Worm (Caenorhabditis elegans) whole organism, early embryonic: ENCODE results near the gene atl-1.

Experiments
- B0310.2 ChIP-seq: sonication (generic microtip); optimal IDR thresholded peaks from 2 replicates; lab custom pipeline; 2016; ENCODE audit warnings: mild to moderate bottlenecking, missing genetic modification characterization, missing compliant biosample characterization
- F13C5.2 ChIP-seq: sonication (generic microtip); optimal IDR thresholded peaks from 2 replicates; lab custom pipeline; 2017; ENCODE audit warnings: mild to moderate bottlenecking, missing genetic modification characterization, inconsistent platforms, missing compliant biosample characterization
- aly-1 ChIP-seq: sonication (generic microtip); optimal IDR thresholded peaks from 2 replicates; lab custom pipeline; 2016; ENCODE audit warnings: missing genetic modification characterization, missing compliant biosample characterization
- ama-1 ChIP-seq: fragments of 150-350 bp; optimal IDR thresholded peaks from 2 replicates; lab custom pipeline; 2014
- ceh-13 ChIP-seq: fragments of 200-800 bp; sonication (Bioruptor generic); optimal IDR thresholded peaks from 2 replicates; lab custom pipeline; 2018; ENCODE audit warnings: mild to moderate bottlenecking, missing genetic modification characterization, missing compliant biosample characterization
- ceh-36 ChIP-seq: sonication (generic microtip); optimal IDR thresholded peaks from 2 replicates; lab custom pipeline; 2016; ENCODE audit warnings: missing genetic modification characterization, inconsistent platforms, missing compliant biosample characterization
- ets-7 ChIP-seq: sonication (generic microtip); optimal IDR thresholded peaks from 2 replicates; lab custom pipeline; 2016; ENCODE audit warnings: missing genotype, missing genetic modification characterization, missing compliant biosample characterization
- flt-1 ChIP-seq: fragments of 200-800 bp; sonication (Bioruptor generic); IDR thresholded peaks from 2 replicates; pipeline ENCODE4 v1.3.6; 2022; ENCODE audit warnings: missing genetic modification characterization, missing compliant biosample characterization
- hmbx-1 ChIP-seq: sonication (generic microtip); optimal IDR thresholded peaks from 2 replicates; lab custom pipeline; 2016; ENCODE audit warnings: mild to moderate bottlenecking, missing genetic modification characterization, missing compliant biosample characterization
- hmg-4 ChIP-seq: fragments of 200-800 bp; sonication (Bioruptor generic); optimal IDR thresholded peaks from 2 replicates; lab custom pipeline; 2018; ENCODE audit warnings: mild to moderate bottlenecking, missing genetic modification characterization, missing compliant biosample characterization
- hnd-1 ChIP-seq: sonication (generic microtip); optimal IDR thresholded peaks from 2 replicates; lab custom pipeline; 2016; ENCODE audit warnings: missing genetic modification characterization, missing compliant biosample characterization
- pes-1 ChIP-seq: fragments of 200-800 bp; sonication (Bioruptor generic); IDR thresholded peaks from 2 replicates; pipeline ENCODE4 v1.3.6; 2022; ENCODE audit warnings: missing genetic modification reagents, missing genetic modification characterization, missing compliant biosample characterization
- scrt-1 ChIP-seq: fragments of 200-800 bp; sonication (Bioruptor generic); IDR thresholded peaks from 2 replicates; pipeline ENCODE4 v1.3.6; 2022; ENCODE audit warnings: missing genetic modification characterization, missing compliant biosample characterization
- sea-1 ChIP-seq: fragments of 200-800 bp; sonication (Bioruptor generic); conservative IDR thresholded peaks from 2 replicates; pipeline ENCODE4 v1.3.6; 2022; ENCODE audit warnings: missing genetic modification characterization, missing compliant biosample characterization
- tbx-11 ChIP-seq: fragments of 200-800 bp; sonication (Bioruptor generic); IDR thresholded peaks from 2 replicates; pipeline ENCODE4 v1.3.6; 2022; ENCODE audit warnings: missing genetic modification characterization, missing compliant biosample characterization
- tbx-37 ChIP-seq: fragments of 200-800 bp; sonication (Bioruptor generic); conservative IDR thresholded peaks from 2 replicates; pipeline ENCODE4 v1.3.6; 2022; ENCODE audit warnings: missing genetic modification reagents, missing genetic modification characterization, missing compliant biosample characterization
- tra-4 ChIP-seq: sonication (generic microtip); optimal IDR thresholded peaks from 2 replicates; lab custom pipeline; 2017; ENCODE audit warnings: missing genetic modification characterization, missing compliant biosample characterization

Gene atl-1

DNA sequence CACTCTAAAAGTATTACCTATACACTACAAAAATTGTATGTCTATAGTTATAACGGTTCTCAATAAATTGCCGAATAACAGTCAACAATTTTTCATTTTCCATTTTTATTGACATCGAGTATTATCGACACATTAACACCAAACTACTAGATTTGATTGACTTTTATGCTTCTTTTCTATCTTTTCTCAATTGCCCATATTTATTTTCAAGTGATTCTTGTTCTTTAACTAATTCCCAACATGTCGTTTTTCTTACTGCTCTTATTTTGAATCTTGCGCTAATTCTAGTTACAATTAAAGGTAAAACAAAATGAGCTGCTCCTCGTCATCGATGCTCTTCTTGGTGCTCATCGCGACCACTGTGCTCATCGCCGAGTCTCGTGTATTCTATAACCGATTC is 32.6 kb upstream of the atl-1 start, which contains the start of gene cthd-1:
TSS of gene cthd-1 (plus strand) at position 301 of the 400 bp plus-strand sequence.
- no peak for TF ChIP-seq ceh-13
- no peak for TF ChIP-seq ets-7 (tag; lab: Kevin White, UChicago)
- TF ChIP-seq flt-1 (GFP tag; lab: Robert Waterston, UW): no peak
- no peak for TF ChIP-seq scrt-1 (GFP tag; lab: Robert Waterston, UW)
- TF ChIP-seq aly-1 (tag; lab: Kevin White, UChicago): no peak
- TF ChIP-seq B0310.2 (tag; lab: Kevin White, UChicago): no peak
- TF ChIP-seq ceh-36 (tag; lab: Kevin White, UChicago): no peak
- TF ChIP-seq hmg-4 (GFP tag; lab: Kevin White, UChicago): no peak
- no peak for TF ChIP-seq sea-1 (GFP tag; lab: Robert Waterston, UW)
- TF ChIP-seq ama-1 (lab: Kevin White, UChicago): no peak
- TF ChIP-seq hnd-1 (tag; lab: Kevin White, UChicago): no peak
- TF ChIP-seq hmbx-1 (tag; lab: Kevin White, UChicago): no peak
- no peak for TF ChIP-seq tra-4 (tag; lab: Kevin White, UChicago)
- TF ChIP-seq tbx-11 (GFP tag; lab: Robert Waterston, UW): no peak
- TF ChIP-seq F13C5.2 (tag; lab: Kevin White, UChicago): no peak

ce11 chrV:9673199-9673843 is 27.9 kb upstream of the atl-1 start, which contains the start of gene sulp-8:
TSS of gene sulp-8 (minus strand) at chrV:9673667.
- no peak for TF ChIP-seq hmbx-1 (tag; lab: Kevin White, UChicago)
- no peak for TF ChIP-seq tbx-11 (GFP tag; lab: Robert Waterston, UW)
- TF ChIP-seq scrt-1 (GFP tag; lab: Robert Waterston, UW): no peak
- TF ChIP-seq pes-1 (GFP tag; lab: Robert Waterston, UW): no peak
- no peak for TF ChIP-seq flt-1 (GFP tag; lab: Robert Waterston, UW)
- TF ChIP-seq hmg-4 (GFP tag; lab: Kevin White, UChicago): no peak
- no peak for TF ChIP-seq ceh-13
- no peak for TF ChIP-seq F13C5.2 (tag; lab: Kevin White, UChicago)
- no peak for TF ChIP-seq ceh-36 (tag; lab: Kevin White, UChicago)
- no peak for TF ChIP-seq aly-1 (tag; lab: Kevin White, UChicago)
- no peak for TF ChIP-seq ets-7 (tag; lab: Kevin White, UChicago)
- TF ChIP-seq tbx-37 (GFP tag; lab: Robert Waterston, UW): no peak
- no peak for TF ChIP-seq tra-4 (tag; lab: Kevin White, UChicago)
- TF ChIP-seq hnd-1 (tag; lab: Kevin White, UChicago): no peak
- no peak for TF ChIP-seq ama-1 (lab: Kevin White, UChicago)
- TF ChIP-seq sea-1 (GFP tag; lab: Robert Waterston, UW): no peak
- TF ChIP-seq B0310.2 (tag; lab: Kevin White, UChicago): no peak

ce11 chrV:9672495-9672894 is 27.1 kb upstream of the atl-1 start:
- TF ChIP-seq F13C5.2 (tag; lab: Kevin White, UChicago) (no peak), aly-1 (tag; lab: Kevin White, UChicago) (no peak), pes-1 (GFP tag; lab: Robert Waterston, UW) (no peak), hmg-4 (GFP tag; lab: Kevin White, UChicago) (no peak), tbx-11 (GFP tag; lab: Robert Waterston, UW) (no peak), hnd-1 (tag; lab: Kevin White, UChicago) (no peak), B0310.2 (tag; lab: Kevin White, UChicago) (no peak), scrt-1 (GFP tag; lab: Robert Waterston, UW) (no peak), ceh-36 (tag; lab: Kevin White, UChicago) (no peak), ets-7 (tag; lab: Kevin White, UChicago) (no peak), tbx-37 (GFP tag; lab: Robert Waterston, UW) (no peak), sea-1 (GFP tag; lab: Robert Waterston, UW) (no peak), flt-1 (GFP tag; lab: Robert Waterston, UW) (no peak), ceh-13 (no peak), tra-4 (tag; lab: Kevin White, UChicago) (no peak), hmbx-1 (tag; lab: Kevin White, UChicago) (no peak), ama-1 (lab: Kevin White, UChicago) (no peak)

ce11 chrV:9666394-9666793 is 21.0 kb upstream of the atl-1 start, which contains the start of gene ZK287.1:
TSS of gene ZK287.1 (plus strand) at chrV:9666694.
- TF ChIP-seq tra-4 (tag; lab: Kevin White, UChicago) (no peak), hmg-4 (GFP tag; lab: Kevin White, UChicago) (no peak), hmbx-1 (tag; lab: Kevin White, UChicago) (no peak), ama-1 (lab: Kevin White, UChicago) (no peak), hnd-1 (tag; lab: Kevin White, UChicago) (no peak), ceh-13 (no peak), pes-1 (GFP tag; lab: Robert Waterston, UW) (no peak)

- no peak for TF ChIP-seq B0310.2 (tag; lab: Kevin White, UChicago)
- TF ChIP-seq scrt-1 (GFP tag; lab: Robert Waterston, UW): no peak
- no peak for TF ChIP-seq flt-1 (GFP tag; lab: Robert Waterston, UW)
- TF ChIP-seq tbx-11 (GFP tag; lab: Robert Waterston, UW): no peak
- TF ChIP-seq aly-1 (tag; lab: Kevin White, UChicago): no peak
- TF ChIP-seq ets-7 (tag; lab: Kevin White, UChicago): no peak
- TF ChIP-seq sea-1 (GFP tag; lab: Robert Waterston, UW): no peak
- TF ChIP-seq ceh-36 (tag; lab: Kevin White, UChicago): no peak
- no peak for TF ChIP-seq tbx-37 (GFP tag; lab: Robert Waterston, UW)
- TF ChIP-seq hmbx-1 (tag; lab: Kevin White, UChicago): no peak
- TF ChIP-seq hnd-1 (tag; lab: Kevin White, UChicago): no peak
- no peak for TF ChIP-seq ama-1 (lab: Kevin White, UChicago)
Measured at ce11 chrV:9664620-9665019, 19.2 kb upstream of the atl-1 start.

DNA sequence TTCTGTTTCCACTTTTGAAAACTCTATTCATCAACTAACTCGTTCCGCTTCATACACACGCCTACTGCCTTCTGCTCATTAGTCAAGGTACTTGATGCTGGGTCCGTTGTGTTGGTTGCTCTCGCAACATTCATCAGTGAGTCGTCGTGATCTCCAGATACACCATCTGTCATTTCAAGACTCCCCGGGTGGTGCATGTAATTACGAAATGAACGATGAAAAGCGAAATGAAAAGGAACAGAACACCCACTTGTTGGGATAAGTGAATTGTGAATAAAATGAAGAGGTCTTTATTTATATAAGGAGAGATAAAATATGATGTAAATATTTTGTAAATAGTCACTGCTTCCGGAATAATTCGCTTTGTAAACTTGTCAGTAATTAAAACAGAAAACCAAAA is 18.6 kb upstream of the atl-1 start:
- TF ChIP-seq scrt-1 (GFP tag; lab: Robert Waterston, UW): no peak
- no peak for TF ChIP-seq tra-4 (tag; lab: Kevin White, UChicago)
- no peak for TF ChIP-seq tbx-11 (GFP tag; lab: Robert Waterston, UW)
